Fruit fly (Drosophila melanogaster) whole organism, embryonic: ENCODE results near the gene CG11768.

Experiments used
- Abd-B ChIP-seq: fragments of 200-800 bp; sonication (Bioruptor generic); optimal IDR thresholded peaks from 2 replicates; lab custom pipeline; 2018; ENCODE audit warnings: missing biosample characterization, mild to moderate bottlenecking, missing genetic modification characterization, moderate library complexity
- Aef1 ChIP-seq: fragments of 200-800 bp; sonication (Bioruptor generic); IDR thresholded peaks from 3 replicates; pipeline ENCODE4 v1.3.6; 2022; ENCODE audit warnings: missing biosample characterization, missing genetic modification characterization
- Blimp-1 ChIP-seq: fragments of 200-800 bp; sonication (Bioruptor generic); optimal IDR thresholded peaks from 3 replicates; lab custom pipeline; 2018; ENCODE audit warnings: missing biosample characterization, missing genetic modification characterization, mild to moderate bottlenecking, moderate library complexity, missing genetic modification reagents
- C15 ChIP-seq: fragments of 200-800 bp; sonication (Bioruptor generic); IDR thresholded peaks from 3 replicates; pipeline ENCODE4 v1.3.6; 2022; ENCODE audit warnings: missing biosample characterization, missing genetic modification characterization
- CG11247 ChIP-seq: fragments of 200-800 bp; sonication (Bioruptor generic); IDR thresholded peaks from 2 replicates; pipeline ENCODE4 v1.3.6; 2022; ENCODE audit warnings: missing biosample characterization, missing genetic modification characterization
- CG12391 ChIP-seq: fragments of 200-800 bp; sonication (Bioruptor generic); optimal IDR thresholded peaks from 3 replicates; lab custom pipeline; 2018; ENCODE audit warnings: missing biosample characterization, mild to moderate bottlenecking, missing genetic modification characterization, moderate library complexity
- CG12659 ChIP-seq: fragments of 200-800 bp; sonication (Bioruptor generic); optimal IDR thresholded peaks from 3 replicates; lab custom pipeline; 2017; ENCODE audit warnings: mild to moderate bottlenecking, missing biosample characterization, missing genetic modification reagents, missing genetic modification characterization
- CG15269 ChIP-seq: fragments of 200-800 bp; sonication (Bioruptor generic); optimal IDR thresholded peaks from 2 replicates; lab custom pipeline; 2018; ENCODE audit warnings: missing biosample characterization, mild to moderate bottlenecking, missing genetic modification characterization, moderate library complexity
- CG15601 ChIP-seq: fragments of 200-800 bp; sonication (Bioruptor generic); optimal IDR thresholded peaks from 3 replicates; lab custom pipeline; 2019; ENCODE audit warnings: missing biosample characterization, mild to moderate bottlenecking, missing genetic modification characterization, moderate library complexity
- CG16815 ChIP-seq: fragments of 200-800 bp; sonication (Bioruptor generic); optimal IDR thresholded peaks from 3 replicates; lab custom pipeline; 2017; ENCODE audit warnings: missing biosample characterization, mild to moderate bottlenecking, missing genetic modification characterization
- CG17385 ChIP-seq: fragments of 200-800 bp; sonication (Bioruptor generic); optimal IDR thresholded peaks from 3 replicates; lab custom pipeline; 2018; ENCODE audit warnings: missing biosample characterization, mild to moderate bottlenecking, missing genetic modification characterization
- CG18599 ChIP-seq: fragments of 200-800 bp; sonication (Bioruptor generic); optimal IDR thresholded peaks from 3 replicates; lab custom pipeline; 2017; ENCODE audit warnings: missing biosample characterization, missing genetic modification characterization, mild to moderate bottlenecking, moderate library complexity, missing genetic modification reagents
- CG18619 ChIP-seq: fragments of 200-800 bp; sonication (Bioruptor generic); optimal IDR thresholded peaks from 3 replicates; lab custom pipeline; 2017; ENCODE audit warnings: missing biosample characterization, mild to moderate bottlenecking, missing genetic modification characterization
- CG2678 ChIP-seq: fragments of 200-800 bp; sonication (Bioruptor generic); optimal IDR thresholded peaks from 3 replicates; lab custom pipeline; 2019; ENCODE audit warnings: missing biosample characterization, mild to moderate bottlenecking, missing genetic modification characterization, moderate library complexity
- CG2712 ChIP-seq: fragments of 200-800 bp; optimal IDR thresholded peaks from 3 replicates; lab custom pipeline; 2019; ENCODE audit warnings: missing biosample characterization, mild to moderate bottlenecking, missing genetic modification characterization, moderate library complexity
- CG31365 ChIP-seq: fragments of 200-800 bp; sonication (Bioruptor generic); optimal IDR thresholded peaks from 2 replicates; lab custom pipeline; 2018; ENCODE audit warnings: missing biosample characterization, mild to moderate bottlenecking, missing genetic modification characterization
- CG3407 ChIP-seq: fragments of 200-800 bp; sonication (Bioruptor generic); optimal IDR thresholded peaks from 2 replicates; lab custom pipeline; 2018; ENCODE audit warnings: missing biosample characterization, mild to moderate bottlenecking, missing genetic modification characterization
- CG3847 ChIP-seq: fragments of 200-800 bp; sonication (Bioruptor generic); IDR thresholded peaks from 2 replicates; pipeline ENCODE4 v1.3.6; 2022; ENCODE audit warnings: missing biosample characterization, missing genetic modification characterization
- CG6683 ChIP-seq: fragments of 200-800 bp; sonication (Bioruptor generic); optimal IDR thresholded peaks from 2 replicates; lab custom pipeline; 2017; ENCODE audit warnings: missing biosample characterization, mild to moderate bottlenecking, missing genetic modification characterization, missing genetic modification reagents
- CG8089 ChIP-seq: fragments of 200-800 bp; sonication (Bioruptor generic); optimal IDR thresholded peaks from 3 replicates; lab custom pipeline; 2016; ENCODE audit warnings: missing biosample characterization, missing genetic modification characterization
- CG8290 ChIP-seq, 3 experiments: fragments of 200-800 bp; sonication (Bioruptor generic); optimal IDR thresholded peaks; 2 replicates each; lab custom pipeline; 2016 to 2019; ENCODE audit warnings: missing biosample characterization in 3 of 3, missing genetic modification characterization in 3 of 3, mild to moderate bottlenecking in 2 of 3, moderate library complexity in 1 of 3
- CG8388 ChIP-seq: fragments of 200-800 bp; sonication (Bioruptor generic); optimal IDR thresholded peaks from 2 replicates; lab custom pipeline; 2019; ENCODE audit warnings: missing biosample characterization, mild to moderate bottlenecking, missing genetic modification characterization, moderate library complexity
- CoRest ChIP-seq: fragments of 200-800 bp; sonication (Bioruptor generic); optimal IDR thresholded peaks from 3 replicates; lab custom pipeline; 2018; ENCODE audit warnings: missing biosample characterization, mild to moderate bottlenecking, missing genetic modification characterization, moderate library complexity
- CrebB ChIP-seq: fragments of 200-800 bp; sonication (Bioruptor generic); optimal IDR thresholded peaks from 3 replicates; lab custom pipeline; 2018; ENCODE audit warnings: missing biosample characterization, mild to moderate bottlenecking, missing genetic modification characterization
- E2f2 ChIP-seq: fragments of 200-800 bp; sonication (Bioruptor generic); IDR thresholded peaks from 2 replicates; pipeline ENCODE4 v1.3.6; 2022; ENCODE audit warnings: missing biosample characterization, missing genetic modification characterization
- Hmr ChIP-seq: fragments of 200-800 bp; sonication (Bioruptor generic); optimal IDR thresholded peaks from 3 replicates; lab custom pipeline; 2017; ENCODE audit warnings: mild to moderate bottlenecking, missing biosample characterization, missing genetic modification reagents, missing genetic modification characterization
- Hr3 ChIP-seq: fragments of 200-800 bp; sonication (Bioruptor generic); optimal IDR thresholded peaks from 3 replicates; lab custom pipeline; 2016; ENCODE audit warnings: missing biosample characterization, missing genetic modification characterization
- Nf-YC ChIP-seq: fragments of 200-800 bp; optimal IDR thresholded peaks from 3 replicates; lab custom pipeline; 2019; ENCODE audit warnings: missing biosample characterization, mild to moderate bottlenecking, missing genetic modification characterization, moderate library complexity
- Optix ChIP-seq: fragments of 200-800 bp; sonication (Bioruptor generic); IDR thresholded peaks from 3 replicates; pipeline ENCODE4 v1.3.6; 2022; ENCODE audit warnings: missing biosample characterization, missing genetic modification characterization
- Taf1 ChIP-seq: fragments of 200-800 bp; sonication (Bioruptor generic); IDR thresholded peaks from 2 replicates; pipeline ENCODE4 v1.3.6; 2022; ENCODE audit warnings: missing biosample characterization, missing genetic modification characterization
- ase ChIP-seq: fragments of 200-800 bp; sonication (Bioruptor generic); IDR thresholded peaks from 3 replicates; pipeline ENCODE4 v1.3.6; 2022; ENCODE audit warnings: missing biosample characterization, missing genetic modification characterization
- caup ChIP-seq: fragments of 200-800 bp; sonication (Bioruptor generic); optimal IDR thresholded peaks from 3 replicates; lab custom pipeline; 2017; ENCODE audit warnings: missing biosample characterization, mild to moderate bottlenecking, missing genetic modification characterization, moderate library complexity; ENCODE audit not compliant: severe bottlenecking
- chif ChIP-seq, 2 experiments: fragments of 200-800 bp; sonication (Bioruptor generic); optimal IDR thresholded peaks; 3 replicates each; lab custom pipeline; 2016; ENCODE audit warnings: missing biosample characterization in 2 of 2, missing genetic modification characterization in 2 of 2
- chinmo ChIP-seq: fragments of 200-800 bp; sonication (Bioruptor generic); IDR thresholded peaks from 4 replicates; pipeline ENCODE4 v1.3.6; 2022; ENCODE audit warnings: missing biosample characterization, missing genetic modification characterization; ENCODE audit not compliant: partially characterized antibody
- crol ChIP-seq: fragments of 200-800 bp; sonication (Bioruptor generic); IDR thresholded peaks from 2 replicates; pipeline ENCODE4 v1.3.6; 2022; ENCODE audit warnings: missing biosample characterization, missing genetic modification characterization
- crp ChIP-seq, 2 experiments: fragments of 200-800 bp; sonication (Bioruptor generic); optimal IDR thresholded peaks; 2 replicates in 1 of 2; 3 replicates in 1 of 2; lab custom pipeline; 2017; ENCODE audit warnings: missing biosample characterization in 2 of 2, missing genetic modification characterization in 2 of 2, mild to moderate bottlenecking in 1 of 2, moderate library complexity in 1 of 2
- dysf ChIP-seq: fragments of 200-800 bp; sonication (Bioruptor generic); IDR thresholded peaks from 3 replicates; pipeline ENCODE4 v1.3.6; 2022; ENCODE audit warnings: missing biosample characterization, missing genetic modification characterization
- fu2 ChIP-seq: fragments of 200-800 bp; sonication (Bioruptor generic); optimal IDR thresholded peaks from 2 replicates; lab custom pipeline; 2016; ENCODE audit warnings: missing biosample characterization, missing genetic modification characterization
- gcm ChIP-seq: fragments of 200-800 bp; sonication (Bioruptor generic); optimal IDR thresholded peaks from 2 replicates; lab custom pipeline; 2019; ENCODE audit warnings: missing biosample characterization, mild to moderate bottlenecking, missing genetic modification characterization, moderate library complexity
- ham ChIP-seq: fragments of 200-800 bp; sonication (Bioruptor generic); IDR thresholded peaks from 2 replicates; pipeline ENCODE4 v1.3.6; 2022; ENCODE audit warnings: missing biosample characterization, missing genetic modification characterization
- pum ChIP-seq: fragments of 200-800 bp; sonication (Bioruptor generic); optimal IDR thresholded peaks from 2 replicates; lab custom pipeline; 2016; ENCODE audit warnings: missing biosample characterization, missing genetic modification characterization
- row ChIP-seq: fragments of 200-800 bp; sonication (Bioruptor generic); IDR thresholded peaks from 3 replicates; pipeline ENCODE4 v1.3.6; 2022; ENCODE audit warnings: missing biosample characterization, missing genetic modification characterization
- sd ChIP-seq: fragments of 200-800 bp; sonication (Bioruptor generic); optimal IDR thresholded peaks from 3 replicates; lab custom pipeline; 2018; ENCODE audit warnings: missing biosample characterization, mild to moderate bottlenecking, missing genetic modification characterization, moderate library complexity
- slbo ChIP-seq: fragments of 200-800 bp; sonication (Bioruptor generic); IDR thresholded peaks from 2 replicates; pipeline ENCODE4 v1.3.6; 2022; ENCODE audit warnings: missing biosample characterization, missing genetic modification characterization
- sob ChIP-seq: fragments of 200-800 bp; sonication (Bioruptor generic); IDR thresholded peaks from 2 replicates; pipeline ENCODE4 v1.3.6; 2022; ENCODE audit warnings: missing biosample characterization, missing genetic modification characterization
- tup ChIP-seq: fragments of 200-800 bp; sonication (Bioruptor generic); optimal IDR thresholded peaks from 2 replicates; lab custom pipeline; 2016; ENCODE audit warnings: missing biosample characterization, mild to moderate bottlenecking, missing genetic modification characterization, moderate library complexity
- unpg ChIP-seq: fragments of 200-800 bp; sonication (Bioruptor generic); optimal IDR thresholded peaks from 3 replicates; lab custom pipeline; 2018; ENCODE audit warnings: missing biosample characterization, mild to moderate bottlenecking, missing genetic modification characterization, moderate library complexity
- wdn ChIP-seq: fragments of 200-800 bp; sonication (Bioruptor generic); IDR thresholded peaks from 2 replicates; pipeline ENCODE4 v1.3.6; 2022; ENCODE audit warnings: missing biosample characterization, missing genetic modification characterization

The CG11768 gene

DNA sequence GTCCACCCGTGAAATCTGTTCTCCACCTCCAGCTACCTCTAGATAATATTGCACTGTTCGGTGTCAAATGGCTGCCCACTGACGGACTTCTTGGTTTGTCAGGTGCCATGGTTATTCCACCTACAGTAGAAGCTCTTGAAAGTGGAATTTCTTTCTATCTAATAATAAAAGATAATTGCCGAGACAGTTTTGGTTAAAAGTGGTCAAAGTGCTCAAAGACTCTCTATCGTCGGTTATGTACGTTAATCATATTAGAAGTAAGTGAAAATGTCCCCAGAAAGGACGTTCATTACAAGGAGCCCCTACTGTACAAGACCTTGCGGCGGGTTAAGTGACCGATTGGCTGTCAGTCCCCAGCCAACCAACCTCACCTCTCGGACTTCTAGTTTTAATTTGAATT lies 23.8 kb downstream of the CG11768 start (continued):
- TF ChIP-seq ham = no peak
- peak; percentile 43 for TF ChIP-seq CG16815 (GFP tag; lab: Kevin White, UChicago)
- peak in 1 of 2 experiments; percentile 45 for TF ChIP-seq chif (GFP tag; optimal IDR thresholded peaks at IDR 0.05; lab: Kevin White, UChicago)
- 0 out of 2 replicates have a peak, but pooled peaks have one; percentile 20 for TF ChIP-seq wdn
- peak; percentile 16 for TF ChIP-seq tup (GFP tag; lab: Kevin White, UChicago)
- no peak for TF ChIP-seq CG31365 (tag; lab: Kevin White, UChicago)
- TF ChIP-seq Hmr = peak; percentile 67
- TF ChIP-seq caup (GFP tag; lab: Kevin White, UChicago) = peak; percentile 15
- TF ChIP-seq CG8290 (GFP tag; optimal IDR thresholded peaks at IDR 0.05; lab: Kevin White, UChicago) = no peak
- peak in 1 of 2 experiments; percentile 23 for TF ChIP-seq CG8290 (tag; optimal IDR thresholded peaks at IDR 0.05; lab: Kevin White, UChicago)
- no peak for TF ChIP-seq fu2
- TF ChIP-seq CG15601 = peak; percentile 34
- peak; percentile 8 for TF ChIP-seq sd (tag; lab: Kevin White, UChicago)
- TF ChIP-seq gcm (GFP tag; lab: Kevin White, UChicago) = peak; percentile 33
- 0 out of 2 replicates have a peak, but pooled peaks have one; percentile 15 for TF ChIP-seq Taf1 (GFP tag; lab: Robert Waterston, UW)
- no peak for TF ChIP-seq CG6683
- TF ChIP-seq CG3407 (GFP tag; lab: Kevin White, UChicago) = peak; percentile 3
- peak; percentile 74 for TF ChIP-seq dysf
- peak; percentile 52 for TF ChIP-seq CG3847 (GFP tag; lab: Robert Waterston, UW)
- TF ChIP-seq Aef1 (GFP tag; lab: Robert Waterston, UW) = peak; percentile 44; the same call in 1 of the 3 replicates
- TF ChIP-seq sob (GFP tag; lab: Robert Waterston, UW) = peak; percentile 42; the same call in 1 of the 2 replicates
- TF ChIP-seq C15 (GFP tag; lab: Robert Waterston, UW) = 0 out of 3 replicates have a peak, but pooled peaks have one; percentile 55
- peak; percentile 19; the same call in 1 of the 2 replicates for TF ChIP-seq crol
- TF ChIP-seq row = peak; percentile 85
- TF ChIP-seq unpg (GFP tag; lab: Kevin White, UChicago) = peak; percentile 65
- TF ChIP-seq chinmo (GFP tag; lab: Robert Waterston, UW) = 0 out of 4 replicates have a peak, but pooled peaks have one; percentile 17
- TF ChIP-seq CG17385 = peak; percentile 30
- peak; percentile 73 for TF ChIP-seq CG15269 (tag; lab: Kevin White, UChicago)
- TF ChIP-seq CG18619 = peak; percentile 39
- peak; percentile 11 for TF ChIP-seq CG8089
- peak; percentile 59 for TF ChIP-seq CG2712
- TF ChIP-seq CG8388 (GFP tag; lab: Kevin White, UChicago) = peak; percentile 20
- peak; percentile 52 for TF ChIP-seq CoRest (tag; lab: Kevin White, UChicago)
- peak; percentile 40 for TF ChIP-seq Blimp-1
- TF ChIP-seq pum (GFP tag; lab: Kevin White, UChicago) = peak; percentile 31
- TF ChIP-seq Nf-YC = peak; percentile 5
- peak; percentile 43 for TF ChIP-seq CG12391 (tag; lab: Kevin White, UChicago)
- TF ChIP-seq E2f2 (GFP tag; lab: Robert Waterston, UW) = 0 out of 2 replicates have a peak, but pooled peaks have one; percentile 31
- TF ChIP-seq CrebB (tag; lab: Kevin White, UChicago) = no peak
- TF ChIP-seq CG18599 = peak; percentile 49
- TF ChIP-seq ase (GFP tag; lab: Robert Waterston, UW) = peak; percentile 58; the same call in 1 of the 3 replicates
- TF ChIP-seq CG2678 = peak; percentile 57
- peak; percentile 8 for TF ChIP-seq Abd-B (GFP tag; lab: Kevin White, UChicago)
- peak; percentile 11 for TF ChIP-seq CG12659 (GFP tag; lab: Kevin White, UChicago)
- TF ChIP-seq crp (GFP tag; optimal IDR thresholded peaks at IDR 0.05; lab: Kevin White, UChicago) = no peak
- peak; percentile 27 for TF ChIP-seq Hr3 (GFP tag; lab: Kevin White, UChicago)
- no peak for TF ChIP-seq Optix (GFP tag; lab: Robert Waterston, UW)
- peak; percentile 41; the same call in 1 of the 2 replicates for TF ChIP-seq CG11247 (GFP tag; lab: Robert Waterston, UW)
- peak; percentile 35; the same call in 1 of the 2 replicates for TF ChIP-seq slbo (GFP tag; lab: Robert Waterston, UW)
